Worm (Caenorhabditis elegans) whole organism, midembryonic: ENCODE measurements around the gene des-2.

ENCODE experiments used
- T22C8.4 ChIP-seq: fragments of 200-800 bp; sonication (Bioruptor generic); IDR thresholded peaks from 2 replicates; pipeline ENCODE4 v1.3.6; 2022; ENCODE audit warnings: missing genetic modification characterization, missing compliant biosample characterization
- cog-1 ChIP-seq: sonication (generic microtip); optimal IDR thresholded peaks from 2 replicates; lab custom pipeline; 2016; ENCODE audit warnings: missing genetic modification characterization, missing compliant biosample characterization
- flt-1 ChIP-seq: fragments of 200-800 bp; sonication (Bioruptor generic); IDR thresholded peaks from 2 replicates; pipeline ENCODE4 v1.3.6; 2022; ENCODE audit warnings: missing genetic modification characterization, missing compliant biosample characterization
- klf-2 ChIP-seq: fragments of 200-800 bp; sonication (Bioruptor generic); conservative IDR thresholded peaks from 2 replicates; pipeline ENCODE4 v1.3.6; 2022; ENCODE audit warnings: missing genetic modification reagents, missing genetic modification characterization, missing compliant biosample characterization
- med-1 ChIP-seq: sonication (generic microtip); optimal IDR thresholded peaks from 2 replicates; lab custom pipeline; 2017; ENCODE audit warnings: missing genetic modification characterization, mild to moderate bottlenecking, missing compliant biosample characterization, antibody characterized with exemption, missing genetic modification reagents; ENCODE audit not compliant: insufficient read depth
- ref-1 ChIP-seq: fragments of 200-800 bp; sonication (Bioruptor generic); conservative IDR thresholded peaks from 2 replicates; pipeline ENCODE4 v1.3.6; 2022; ENCODE audit warnings: missing genetic modification reagents, missing genetic modification characterization, missing compliant biosample characterization
- tab-1 ChIP-seq: fragments of 200-800 bp; sonication (Bioruptor generic); IDR thresholded peaks from 2 replicates; pipeline ENCODE4 v1.3.6; 2022; ENCODE audit warnings: missing genetic modification characterization, missing compliant biosample characterization
- ztf-23 ChIP-seq: fragments of 200-800 bp; sonication (Bioruptor generic); IDR thresholded peaks from 2 replicates; pipeline ENCODE4 v1.3.6; 2022; ENCODE audit warnings: missing genetic modification reagents, missing genetic modification characterization, missing compliant biosample characterization
- ztf-29 ChIP-seq: fragments of 200-800 bp; sonication (Bioruptor generic); IDR thresholded peaks from 2 replicates; pipeline ENCODE4 v1.3.6; 2022; ENCODE audit warnings: missing genetic modification reagents, missing genetic modification characterization, missing compliant biosample characterization

des-2 gene

DNA sequence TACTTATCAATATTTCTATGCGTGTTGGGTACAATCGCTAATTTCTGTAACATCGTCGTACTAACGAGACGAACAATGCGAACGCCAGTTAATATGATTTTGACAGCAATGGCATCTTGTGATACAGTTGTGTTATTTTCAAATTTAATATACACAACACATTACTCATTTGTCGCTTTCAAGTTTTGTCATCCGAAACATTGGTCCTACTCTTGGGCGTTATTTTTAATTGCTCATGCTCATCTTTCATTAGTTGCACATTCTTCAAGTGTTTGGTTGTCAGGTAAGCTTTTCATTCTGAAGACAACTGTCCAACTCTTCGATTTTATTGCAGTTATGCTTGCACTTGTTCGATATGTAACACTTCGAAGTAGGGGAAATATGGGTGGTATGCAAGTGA is 17.7 kb upstream of the des-2 start:
- TF ChIP-seq flt-1 (GFP tag; lab: Robert Waterston, UW) (no peak), tab-1 (GFP tag; lab: Robert Waterston, UW) (no peak), cog-1 (tag; lab: Kevin White, UChicago) (no peak), ztf-23 (GFP tag; lab: Robert Waterston, UW) (no peak), ref-1 (GFP tag; lab: Robert Waterston, UW) (no peak), ztf-29 (no peak), klf-2 (GFP tag; lab: Robert Waterston, UW) (no peak), med-1 (GFP tag; lab: Kevin White, UChicago) (no peak), T22C8.4 (GFP tag; lab: Robert Waterston, UW) (no peak)

DNA sequence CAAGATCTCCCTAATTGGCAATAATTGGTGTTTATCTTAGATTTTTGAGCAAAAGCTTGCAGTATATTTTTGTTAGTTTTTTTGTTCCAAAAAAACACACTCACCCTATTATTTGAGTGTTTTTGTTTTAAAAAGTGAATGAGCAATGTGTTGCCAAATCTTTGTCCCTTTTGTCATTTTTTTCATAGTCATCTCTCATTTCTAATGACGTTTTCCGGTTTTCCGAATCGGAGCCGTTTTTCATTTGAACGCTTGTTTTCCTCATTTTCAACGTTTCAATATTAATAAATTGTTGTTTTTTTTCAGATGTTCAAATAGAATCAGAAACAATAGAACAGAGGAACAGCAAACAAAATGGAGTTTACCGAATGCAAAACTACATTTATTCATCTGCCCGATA is 17.0 kb upstream of the des-2 start, which contains the start of gene dmsr-1:
Gene dmsr-1 (plus strand): TSS at position 301 of the 400 bp plus-strand sequence.
- no peak for TF ChIP-seq klf-2 (GFP tag; lab: Robert Waterston, UW)
- no peak for TF ChIP-seq flt-1 (GFP tag; lab: Robert Waterston, UW)
- TF ChIP-seq tab-1 (GFP tag; lab: Robert Waterston, UW) = no peak
- no peak for TF ChIP-seq cog-1 (tag; lab: Kevin White, UChicago)
- no peak for TF ChIP-seq med-1 (GFP tag; lab: Kevin White, UChicago)
- no peak for TF ChIP-seq ztf-23 (GFP tag; lab: Robert Waterston, UW)
- TF ChIP-seq T22C8.4 (GFP tag; lab: Robert Waterston, UW) = no peak
- TF ChIP-seq ref-1 (GFP tag; lab: Robert Waterston, UW) = no peak
- TF ChIP-seq ztf-29 = no peak

DNA sequence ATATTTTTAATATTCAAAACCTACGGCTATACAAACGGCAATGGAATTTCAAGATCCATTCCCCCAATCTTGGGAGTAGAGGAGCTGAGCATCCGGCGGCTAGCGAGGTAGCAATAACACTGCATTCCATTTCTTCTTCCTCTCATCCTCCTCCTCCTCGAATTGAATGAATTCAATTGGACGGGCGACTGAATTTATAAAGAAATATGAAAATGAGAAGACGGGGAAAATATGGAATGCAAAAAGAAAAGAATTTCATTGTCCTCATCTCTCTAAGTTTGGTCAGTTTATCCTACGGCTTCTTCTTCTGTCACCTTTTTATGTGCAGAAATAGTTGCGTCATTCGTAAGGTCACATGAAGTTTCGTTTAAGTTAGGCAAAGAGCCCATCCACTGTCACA is 14.9 kb upstream of the des-2 start:
- no peak for TF ChIP-seq flt-1 (GFP tag; lab: Robert Waterston, UW)
- no peak for TF ChIP-seq ztf-23 (GFP tag; lab: Robert Waterston, UW)

DNA sequence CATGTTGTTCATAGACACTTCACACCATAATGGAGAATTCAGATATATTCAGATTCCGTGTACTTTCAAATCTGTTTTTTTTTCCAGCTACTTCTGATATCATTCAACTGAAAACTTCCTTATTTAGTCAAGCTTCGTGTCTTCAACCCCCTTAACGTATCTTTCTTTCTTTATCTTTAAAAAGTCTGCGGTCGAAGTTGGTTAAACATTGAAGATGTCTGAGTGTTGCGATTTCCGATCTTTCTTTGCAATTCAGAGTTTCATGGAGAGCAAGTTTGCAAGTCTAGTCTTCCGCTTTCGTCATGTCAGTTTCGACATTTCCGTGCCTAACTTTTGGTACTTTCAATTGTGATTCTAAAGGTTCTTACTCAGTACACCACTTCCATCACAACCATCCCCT is 13.7 kb upstream of the des-2 start:
- TF ChIP-seq med-1 (GFP tag; lab: Kevin White, UChicago) (no peak), tab-1 (GFP tag; lab: Robert Waterston, UW) (no peak), flt-1 (GFP tag; lab: Robert Waterston, UW) (no peak), ztf-29 (no peak), cog-1 (tag; lab: Kevin White, UChicago) (no peak), T22C8.4 (GFP tag; lab: Robert Waterston, UW) (no peak), klf-2 (GFP tag; lab: Robert Waterston, UW) (no peak), ztf-23 (GFP tag; lab: Robert Waterston, UW) (no peak), ref-1 (GFP tag; lab: Robert Waterston, UW) (no peak)

DNA sequence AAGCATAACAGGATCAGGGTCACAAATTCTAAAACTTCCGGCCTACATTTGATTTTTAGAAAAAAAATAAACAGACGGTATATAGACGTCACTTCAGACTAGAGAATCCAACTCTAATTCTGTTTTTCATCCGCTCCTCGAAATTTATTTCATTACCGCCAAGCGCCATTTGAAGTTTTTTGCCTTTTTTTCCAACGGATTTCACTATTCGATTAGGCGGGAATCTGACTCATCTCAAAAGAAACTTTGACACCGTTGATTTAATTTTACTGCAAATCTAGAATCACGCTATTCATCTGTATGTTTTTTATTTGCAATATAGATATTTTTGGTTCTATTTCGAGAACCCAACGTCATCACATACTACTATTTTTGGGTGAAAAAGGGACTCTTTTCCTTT is 9.3 kb upstream of the des-2 start:
- TF ChIP-seq tab-1 (GFP tag; lab: Robert Waterston, UW) (no peak), med-1 (GFP tag; lab: Kevin White, UChicago) (no peak), T22C8.4 (GFP tag; lab: Robert Waterston, UW) (no peak), ztf-29 (no peak), ztf-23 (GFP tag; lab: Robert Waterston, UW) (no peak)

DNA sequence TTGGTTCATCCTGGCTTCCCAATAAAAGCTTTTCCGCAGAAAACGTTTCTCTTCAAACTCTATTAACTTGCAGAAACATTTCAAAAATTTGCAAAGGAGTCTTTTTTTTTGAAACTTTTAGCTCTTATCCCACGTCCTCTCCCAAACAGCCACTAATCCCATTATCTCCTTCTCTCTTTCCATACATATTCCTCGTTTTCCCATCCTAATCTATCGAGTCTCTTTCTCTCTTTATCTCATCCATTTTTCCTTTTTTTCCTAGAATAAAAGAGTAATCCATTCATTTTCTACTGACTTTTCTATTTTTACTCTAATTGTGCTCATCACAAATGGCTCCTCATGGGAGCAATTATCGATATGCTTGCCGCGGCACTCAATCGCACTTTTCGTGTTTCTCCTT is 7.2 kb upstream of the des-2 start:
- TF ChIP-seq cog-1 (tag; lab: Kevin White, UChicago) (no peak), ztf-29 (no peak), med-1 (GFP tag; lab: Kevin White, UChicago) (no peak), tab-1 (GFP tag; lab: Robert Waterston, UW) (no peak), ref-1 (GFP tag; lab: Robert Waterston, UW) (no peak), T22C8.4 (GFP tag; lab: Robert Waterston, UW) (no peak), klf-2 (GFP tag; lab: Robert Waterston, UW) (no peak), flt-1 (GFP tag; lab: Robert Waterston, UW) (no peak), ztf-23 (GFP tag; lab: Robert Waterston, UW) (no peak)

DNA sequence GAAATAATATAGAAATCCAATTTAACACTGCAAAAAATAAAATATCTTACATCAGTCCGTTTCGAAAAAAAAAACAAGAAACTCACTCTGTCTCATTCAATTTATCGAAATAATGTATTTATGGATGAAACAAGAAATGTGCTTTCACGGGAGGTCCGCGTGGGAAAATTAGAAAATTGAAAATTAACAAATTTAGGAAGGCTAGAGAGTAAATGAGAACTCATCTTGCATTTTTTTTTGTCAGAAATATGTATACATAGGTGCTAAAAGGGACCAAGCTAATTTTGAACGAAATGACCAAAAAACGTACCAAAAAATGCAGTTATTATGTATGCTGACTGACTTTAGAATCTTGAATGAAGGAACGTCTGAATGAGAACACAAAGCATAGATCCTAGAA is 3.1 kb upstream of the des-2 start, which contains the start of gene T26H10.2:
Gene T26H10.2 (minus strand): TSS at position 101 of the 400 bp plus-strand sequence.
- TF ChIP-seq tab-1 (GFP tag; lab: Robert Waterston, UW) (no peak), cog-1 (tag; lab: Kevin White, UChicago) (no peak), T22C8.4 (GFP tag; lab: Robert Waterston, UW) (no peak), ztf-23 (GFP tag; lab: Robert Waterston, UW) (no peak), klf-2 (GFP tag; lab: Robert Waterston, UW) (no peak), med-1 (GFP tag; lab: Kevin White, UChicago) (no peak), ref-1 (GFP tag; lab: Robert Waterston, UW) (no peak), ztf-29 (no peak), flt-1 (GFP tag; lab: Robert Waterston, UW) (no peak)

DNA sequence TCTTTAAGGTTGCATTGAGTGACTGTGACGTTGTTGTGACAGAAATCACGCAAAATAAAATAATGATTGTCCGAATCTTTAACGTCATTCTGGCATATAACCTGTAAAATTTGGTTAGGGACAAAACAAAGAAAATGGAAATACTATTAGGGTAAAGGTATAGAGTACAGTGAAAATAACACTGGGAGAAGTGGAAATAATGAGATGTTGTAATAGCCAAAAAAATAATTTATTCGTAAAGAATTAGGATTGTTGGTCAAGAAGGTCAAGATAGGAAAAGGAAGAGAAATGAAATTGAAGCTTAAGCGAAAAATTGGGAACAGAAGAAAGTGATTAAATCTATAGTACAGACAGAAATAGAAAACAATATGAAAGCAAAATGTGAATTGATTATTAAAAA is 6.4 kb downstream of the des-2 start, which contains the start of gene deg-3:
Gene deg-3 (minus strand): TSS at position 101 of the 400 bp plus-strand sequence.
- TF ChIP-seq ref-1 (GFP tag; lab: Robert Waterston, UW) (no peak), ztf-23 (GFP tag; lab: Robert Waterston, UW) (no peak), klf-2 (GFP tag; lab: Robert Waterston, UW) (no peak), flt-1 (GFP tag; lab: Robert Waterston, UW) (no peak), T22C8.4 (GFP tag; lab: Robert Waterston, UW) (no peak), tab-1 (GFP tag; lab: Robert Waterston, UW) (no peak), cog-1 (tag; lab: Kevin White, UChicago) (no peak), ztf-29 (no peak), med-1 (GFP tag; lab: Kevin White, UChicago) (no peak)

DNA sequence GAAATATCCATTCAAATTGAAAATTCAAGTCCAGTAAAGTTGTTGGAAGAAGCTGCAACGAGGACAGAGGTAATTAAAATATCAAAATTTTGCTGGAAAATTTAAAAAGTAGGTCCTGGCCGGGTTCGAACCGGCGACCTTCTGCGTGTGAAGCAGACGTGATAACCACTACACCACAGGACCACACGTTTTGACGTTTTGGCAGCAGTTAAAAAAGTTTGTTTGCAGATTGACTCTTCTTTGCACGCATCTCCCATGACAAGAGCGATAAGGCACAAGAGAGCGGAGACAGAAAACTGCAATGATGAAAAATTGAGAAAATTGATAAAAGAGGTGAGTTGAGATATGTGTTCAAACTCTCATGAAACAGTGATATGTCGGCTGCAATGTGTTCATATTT is 9.4 kb downstream of the des-2 start:
- TF ChIP-seq flt-1 (GFP tag; lab: Robert Waterston, UW) (no peak), tab-1 (GFP tag; lab: Robert Waterston, UW) (no peak), med-1 (GFP tag; lab: Kevin White, UChicago) (no peak), T22C8.4 (GFP tag; lab: Robert Waterston, UW) (no peak), ztf-23 (GFP tag; lab: Robert Waterston, UW) (0 out of 2 replicates have a peak, but pooled peaks have one; percentile 20), ztf-29 (no peak), ref-1 (GFP tag; lab: Robert Waterston, UW) (0 out of 2 replicates have a peak, but pooled peaks have one; percentile 32), cog-1 (tag; lab: Kevin White, UChicago) (no peak)
